Fruit fly (Drosophila melanogaster): Measurements from ENCODE around the gene Saf-B.

DNA sequence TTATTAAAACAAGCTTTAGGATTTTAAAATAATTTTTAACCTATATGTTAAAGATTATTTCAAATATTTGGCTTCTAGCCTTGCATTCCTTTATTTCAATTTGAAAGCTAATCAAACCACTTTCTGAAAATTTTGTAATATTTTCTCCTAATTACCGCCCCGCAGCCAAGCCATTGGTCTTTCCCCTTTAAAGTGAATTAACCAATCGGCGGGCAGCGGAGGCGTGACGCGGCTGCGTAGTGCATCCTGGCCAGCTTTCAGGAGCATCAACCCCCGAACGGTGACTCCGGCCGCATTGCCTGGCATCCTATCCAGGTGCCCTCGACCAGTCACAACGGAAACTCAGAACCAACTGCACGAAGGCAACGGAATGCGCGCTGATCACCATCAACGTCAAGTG is 29.5 kb upstream of the Saf-B start, which contains the start of gene Ets96B:
- TF ChIP-seq Dif (GFP tag; optimal IDR thresholded peaks at IDR 0.05; ENCODE audit: partially characterized antibody) (no peak), dsf (GFP tag; optimal IDR thresholded peaks at IDR 0.05; ENCODE audit: borderline replicate concordance) (no peak), psq (GFP tag; optimal IDR thresholded peaks at IDR 0.05) (no peak), Jra (GFP tag; optimal IDR thresholded peaks at IDR 0.05) (no peak), sage (GFP tag; optimal IDR thresholded peaks at IDR 0.05) (no peak), h (GFP tag; optimal IDR thresholded peaks at IDR 0.05) (no peak)
